Worm (Caenorhabditis elegans) whole organism, early embryonic: ENCODE data around the gene sru-6.

Source experiments
- aly-1 ChIP-seq: sonication (generic microtip); optimal IDR thresholded peaks from 2 replicates; lab custom pipeline; 2016; ENCODE audit warnings: missing genetic modification characterization, missing compliant biosample characterization
- ama-1 ChIP-seq: fragments of 150-350 bp; optimal IDR thresholded peaks from 2 replicates; lab custom pipeline; 2014
- ceh-13 ChIP-seq: fragments of 200-800 bp; sonication (Bioruptor generic); optimal IDR thresholded peaks from 2 replicates; lab custom pipeline; 2018; ENCODE audit warnings: mild to moderate bottlenecking, missing genetic modification characterization, missing compliant biosample characterization
- ets-7 ChIP-seq: sonication (generic microtip); optimal IDR thresholded peaks from 2 replicates; lab custom pipeline; 2016; ENCODE audit warnings: missing genotype, missing genetic modification characterization, missing compliant biosample characterization
- flt-1 ChIP-seq: fragments of 200-800 bp; sonication (Bioruptor generic); IDR thresholded peaks from 2 replicates; pipeline ENCODE4 v1.3.6; 2022; ENCODE audit warnings: missing genetic modification characterization, missing compliant biosample characterization
- hmbx-1 ChIP-seq: sonication (generic microtip); optimal IDR thresholded peaks from 2 replicates; lab custom pipeline; 2016; ENCODE audit warnings: mild to moderate bottlenecking, missing genetic modification characterization, missing compliant biosample characterization
- hnd-1 ChIP-seq: sonication (generic microtip); optimal IDR thresholded peaks from 2 replicates; lab custom pipeline; 2016; ENCODE audit warnings: missing genetic modification characterization, missing compliant biosample characterization
- pes-1 ChIP-seq: fragments of 200-800 bp; sonication (Bioruptor generic); IDR thresholded peaks from 2 replicates; pipeline ENCODE4 v1.3.6; 2022; ENCODE audit warnings: missing genetic modification reagents, missing genetic modification characterization, missing compliant biosample characterization
- scrt-1 ChIP-seq: fragments of 200-800 bp; sonication (Bioruptor generic); IDR thresholded peaks from 2 replicates; pipeline ENCODE4 v1.3.6; 2022; ENCODE audit warnings: missing genetic modification characterization, missing compliant biosample characterization
- sea-1 ChIP-seq: fragments of 200-800 bp; sonication (Bioruptor generic); conservative IDR thresholded peaks from 2 replicates; pipeline ENCODE4 v1.3.6; 2022; ENCODE audit warnings: missing genetic modification characterization, missing compliant biosample characterization
- tbx-11 ChIP-seq: fragments of 200-800 bp; sonication (Bioruptor generic); IDR thresholded peaks from 2 replicates; pipeline ENCODE4 v1.3.6; 2022; ENCODE audit warnings: missing genetic modification characterization, missing compliant biosample characterization
- tra-4 ChIP-seq: sonication (generic microtip); optimal IDR thresholded peaks from 2 replicates; lab custom pipeline; 2017; ENCODE audit warnings: missing genetic modification characterization, missing compliant biosample characterization

DNA sequence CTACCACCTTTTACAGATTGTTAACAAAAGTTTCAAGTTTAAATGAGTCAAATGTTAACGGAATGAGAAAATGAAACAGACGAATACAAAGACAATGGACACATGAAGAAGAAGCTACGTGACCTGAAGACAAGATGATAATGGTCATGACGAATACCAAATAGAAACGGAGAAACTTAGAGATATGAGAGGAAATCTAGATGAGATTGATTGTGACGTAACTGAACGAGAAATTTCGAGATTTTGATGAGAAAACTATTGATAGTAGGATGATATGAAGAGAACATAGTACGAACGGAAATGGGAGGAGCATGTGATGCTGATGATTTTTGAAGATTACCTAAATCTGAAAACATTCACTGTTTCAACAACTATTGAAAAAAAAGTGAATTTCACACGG, 44.7 kb downstream of the sru-6 start:
- TF ChIP-seq tra-4 (tag; lab: Kevin White, UChicago) (no peak), ama-1 (lab: Kevin White, UChicago) (no peak), scrt-1 (GFP tag; lab: Robert Waterston, UW) (no peak), ets-7 (tag; lab: Kevin White, UChicago) (no peak), flt-1 (no peak), aly-1 (tag; lab: Kevin White, UChicago) (no peak), hnd-1 (tag; lab: Kevin White, UChicago) (no peak), tbx-11 (GFP tag; lab: Robert Waterston, UW) (no peak), hmbx-1 (tag; lab: Kevin White, UChicago) (no peak), sea-1 (no peak), pes-1 (GFP tag; lab: Robert Waterston, UW) (no peak), ceh-13 (GFP tag; lab: Kevin White, UChicago) (no peak)
